Worm (Caenorhabditis elegans): ENCODE measurements around the gene emb-9.

DNA sequence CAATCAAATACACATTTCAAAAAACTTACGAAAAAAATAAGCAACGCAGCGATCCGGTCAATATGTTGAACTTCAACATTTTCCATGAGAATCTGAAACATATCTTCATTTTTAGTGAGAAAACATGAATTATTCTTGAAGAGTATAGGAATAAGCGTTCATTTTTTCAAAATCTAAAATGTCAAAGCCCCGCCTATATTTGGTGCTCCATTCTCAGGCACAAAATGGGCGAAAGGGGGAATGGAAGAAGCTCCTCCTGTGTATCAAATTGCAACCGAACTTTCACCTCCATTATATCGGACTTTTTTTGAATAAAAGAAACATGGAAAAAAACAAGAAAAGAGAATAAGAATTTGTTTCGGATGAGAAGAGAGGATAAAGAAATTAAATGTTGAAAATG, 37.7 kb downstream of the emb-9 start, which contains the start of gene srx-45:
- TF ChIP-seq nhr-23 (tag; optimal IDR thresholded peaks at IDR 0.05) = no peak
- TF ChIP-seq ama-1 (optimal IDR thresholded peaks at IDR 0.05) = no peak
- no peak for TF ChIP-seq C34F6.9 (tag; optimal IDR thresholded peaks at IDR 0.05)
- TF ChIP-seq lin-13 (GFP tag; optimal IDR thresholded peaks at IDR 0.05) = no peak
- no peak for TF ChIP-seq nhr-6 (tag; optimal IDR thresholded peaks at IDR 0.05)
- no peak for TF ChIP-seq skn-1 (tag; optimal IDR thresholded peaks at IDR 0.05)
- no peak for TF ChIP-seq nhr-77 (tag; optimal IDR thresholded peaks at IDR 0.05)
- TF ChIP-seq unc-62 (GFP tag; optimal IDR thresholded peaks at IDR 0.05) = no peak
- TF ChIP-seq mbf-1 (tag; optimal IDR thresholded peaks at IDR 0.05) = no peak

Measured in whole organism, L2 larva.